Worm (Caenorhabditis elegans) whole organism, L2 larva: ENCODE results near the gene dpy-23.

Source experiments
- C34F6.9 ChIP-seq: fragments of 150-350 bp; optimal IDR thresholded peaks from 2 replicates; lab custom pipeline; 2014; ENCODE audit warnings: missing biosample characterization, missing genetic modification characterization
- F13H6.1 ChIP-seq: sonication (generic microtip); optimal IDR thresholded peaks from 2 replicates; lab custom pipeline; 2016; ENCODE audit warnings: missing genetic modification characterization, missing compliant biosample characterization
- R02D3.7 ChIP-seq: fragments of 150-350 bp; optimal IDR thresholded peaks from 2 replicates; lab custom pipeline; 2014; ENCODE audit warnings: missing biosample characterization, missing genetic modification characterization
- Y55F3AM.14 ChIP-seq: fragments of 200-800 bp; sonication (Bioruptor generic); optimal IDR thresholded peaks from 2 replicates; lab custom pipeline; 2018; ENCODE audit warnings: mild to moderate bottlenecking, missing genetic modification characterization, missing compliant biosample characterization
- ZK546.5 ChIP-seq: sonication (generic microtip); optimal IDR thresholded peaks from 2 replicates; lab custom pipeline; 2017; ENCODE audit warnings: missing biosample characterization, missing genetic modification characterization
- alr-1 ChIP-seq: fragments of 150-350 bp; optimal IDR thresholded peaks from 2 replicates; lab custom pipeline; 2014; ENCODE audit warnings: missing biosample characterization, missing genetic modification characterization
- aly-2 ChIP-seq: fragments of 150-350 bp; optimal IDR thresholded peaks from 2 replicates; lab custom pipeline; 2014; ENCODE audit warnings: missing biosample characterization, missing genetic modification characterization
- ama-1 ChIP-seq: fragments of 150-350 bp; optimal IDR thresholded peaks from 2 replicates; lab custom pipeline; 2018; ENCODE audit warnings: inconsistent platforms
- blmp-1 ChIP-seq: sonication (generic microtip); optimal IDR thresholded peaks from 2 replicates; lab custom pipeline; 2017; ENCODE audit warnings: missing genetic modification characterization, mild to moderate bottlenecking, missing compliant biosample characterization, antibody characterized with exemption, moderate library complexity; ENCODE audit not compliant: insufficient read depth
- ceh-16 ChIP-seq: fragments of 150-350 bp; optimal IDR thresholded peaks from 2 replicates; lab custom pipeline; 2014; ENCODE audit warnings: missing biosample characterization, missing genetic modification characterization
- ceh-82 ChIP-seq: fragments of 150-350 bp; optimal IDR thresholded peaks from 2 replicates; lab custom pipeline; 2014; ENCODE audit warnings: missing biosample characterization, missing genetic modification characterization
- crh-2 ChIP-seq: sonication (generic microtip); optimal IDR thresholded peaks from 2 replicates; lab custom pipeline; 2017; ENCODE audit warnings: missing biosample characterization, missing genetic modification characterization
- dmd-4 ChIP-seq: sonication (generic microtip); optimal IDR thresholded peaks from 2 replicates; lab custom pipeline; 2017; ENCODE audit warnings: missing biosample characterization, missing genetic modification characterization
- egl-27 ChIP-seq: sonication (generic microtip); optimal IDR thresholded peaks from 3 replicates; lab custom pipeline; 2017; ENCODE audit warnings: missing biosample characterization, missing genetic modification reagents, missing genetic modification characterization
- elt-1 ChIP-seq: fragments of 150-350 bp; optimal IDR thresholded peaks from 2 replicates; lab custom pipeline; 2014; ENCODE audit warnings: missing biosample characterization, missing genetic modification characterization
- elt-3 ChIP-seq: sonication (generic microtip); optimal IDR thresholded peaks from 2 replicates; lab custom pipeline; 2017; ENCODE audit warnings: missing biosample characterization, missing genetic modification characterization
- fos-1 ChIP-seq: fragments of 150-350 bp; optimal IDR thresholded peaks from 2 replicates; lab custom pipeline; 2014; ENCODE audit warnings: missing biosample characterization, missing genetic modification characterization
- gmeb-1 ChIP-seq: fragments of 150-350 bp; optimal IDR thresholded peaks from 2 replicates; lab custom pipeline; 2014; ENCODE audit warnings: missing biosample characterization, missing genetic modification characterization
- lin-11 ChIP-seq: fragments of 150-350 bp; sonication (generic microtip); optimal IDR thresholded peaks from 2 replicates; lab custom pipeline; 2014; ENCODE audit warnings: missing biosample characterization, missing genetic modification characterization, inconsistent platforms, mixed read lengths
- lin-13 ChIP-seq: fragments of 150-350 bp; optimal IDR thresholded peaks from 2 replicates; lab custom pipeline; 2014; ENCODE audit warnings: missing biosample characterization, missing genetic modification reagents, missing genetic modification characterization
- lin-39 ChIP-seq: fragments of 150-350 bp; optimal IDR thresholded peaks from 2 replicates; lab custom pipeline; 2014; ENCODE audit warnings: missing biosample characterization, missing genetic modification reagents, missing genetic modification characterization
- lsy-2 ChIP-seq, 2 experiments: fragments of 150-350 bp in 1 of 2; sonication (generic microtip) in 1 of 2; optimal IDR thresholded peaks; 2 replicates each; lab custom pipeline; 2014 to 2017; ENCODE audit warnings: missing biosample characterization in 2 of 2, missing genetic modification characterization in 2 of 2
- mab-5 ChIP-seq: fragments of 150-350 bp; optimal IDR thresholded peaks from 2 replicates; lab custom pipeline; 2014; ENCODE audit warnings: missing biosample characterization, missing genetic modification characterization
- mbf-1 ChIP-seq: sonication (generic microtip); optimal IDR thresholded peaks from 2 replicates; lab custom pipeline; 2017; ENCODE audit warnings: missing biosample characterization, missing genetic modification characterization
- mdl-1 ChIP-seq, 2 experiments: fragments of 150-350 bp in 1 of 2; sonication (generic microtip) in 1 of 2; optimal IDR thresholded peaks; 2 replicates each; lab custom pipeline; 2017; ENCODE audit warnings: missing biosample characterization in 2 of 2, missing genetic modification characterization in 2 of 2
- nhr-10 ChIP-seq: sonication (generic microtip); optimal IDR thresholded peaks from 2 replicates; lab custom pipeline; 2017; ENCODE audit warnings: missing biosample characterization, missing genetic modification characterization
- nhr-11 ChIP-seq: fragments of 150-350 bp; optimal IDR thresholded peaks from 2 replicates; lab custom pipeline; 2014; ENCODE audit warnings: missing biosample characterization, missing genetic modification characterization
- nhr-12 ChIP-seq: fragments of 150-350 bp; optimal IDR thresholded peaks from 2 replicates; lab custom pipeline; 2014; ENCODE audit warnings: missing biosample characterization, missing genetic modification characterization
- nhr-129 ChIP-seq: fragments of 150-350 bp; optimal IDR thresholded peaks from 2 replicates; lab custom pipeline; 2014; ENCODE audit warnings: missing biosample characterization, missing genetic modification characterization
- nhr-21 ChIP-seq: fragments of 150-350 bp; optimal IDR thresholded peaks from 2 replicates; lab custom pipeline; 2014; ENCODE audit warnings: missing biosample characterization, missing genetic modification characterization
- nhr-23 ChIP-seq: fragments of 150-350 bp; optimal IDR thresholded peaks from 2 replicates; lab custom pipeline; 2014; ENCODE audit warnings: missing biosample characterization, missing genetic modification reagents, missing genetic modification characterization
- nhr-237 ChIP-seq: fragments of 150-350 bp; optimal IDR thresholded peaks from 2 replicates; lab custom pipeline; 2014; ENCODE audit warnings: missing biosample characterization, missing genetic modification characterization
- nhr-25 ChIP-seq: fragments of 150-350 bp; sonication (generic microtip); optimal IDR thresholded peaks from 3 replicates; lab custom pipeline; 2014; ENCODE audit warnings: missing biosample characterization, missing genetic modification characterization
- nhr-6 ChIP-seq: fragments of 150-350 bp; optimal IDR thresholded peaks from 2 replicates; lab custom pipeline; 2014; ENCODE audit warnings: missing biosample characterization, missing genetic modification characterization
- nhr-77 ChIP-seq: fragments of 150-350 bp; optimal IDR thresholded peaks from 2 replicates; lab custom pipeline; 2014; ENCODE audit warnings: missing biosample characterization, missing genetic modification characterization
- peb-1 ChIP-seq: fragments of 150-350 bp; optimal IDR thresholded peaks from 2 replicates; lab custom pipeline; 2014; ENCODE audit warnings: missing biosample characterization, missing genetic modification characterization
- sem-4 ChIP-seq: fragments of 150-350 bp; optimal IDR thresholded peaks from 2 replicates; lab custom pipeline; 2014; ENCODE audit warnings: missing biosample characterization, missing genetic modification reagents, missing genetic modification characterization
- skn-1 ChIP-seq: sonication (generic microtip); optimal IDR thresholded peaks from 2 replicates; lab custom pipeline; 2017; ENCODE audit warnings: missing biosample characterization, missing genetic modification characterization
- sma-3 ChIP-seq: sonication (generic microtip); optimal IDR thresholded peaks from 2 replicates; lab custom pipeline; 2016; ENCODE audit warnings: missing genetic modification reagents, missing genetic modification characterization, missing compliant biosample characterization
- sma-9 ChIP-seq, 2 experiments: fragments of 150-350 bp in 1 of 2; sonication (generic microtip) in 1 of 2; optimal IDR thresholded peaks; 2 replicates each; lab custom pipeline; 2014 to 2016; ENCODE audit warnings: missing genetic modification characterization in 2 of 2, mild to moderate bottlenecking in 1 of 2, missing biosample characterization in 1 of 2, missing compliant biosample characterization in 1 of 2, missing genetic modification reagents in 1 of 2, moderate library complexity in 1 of 2
- snpc-4 ChIP-seq: fragments of 150-350 bp; optimal IDR thresholded peaks from 2 replicates; lab custom pipeline; 2014; ENCODE audit warnings: missing biosample characterization, missing genetic modification characterization
- unc-39 ChIP-seq: fragments of 150-350 bp; optimal IDR thresholded peaks from 2 replicates; lab custom pipeline; 2014; ENCODE audit warnings: missing biosample characterization, missing genetic modification characterization
- unc-55 ChIP-seq: fragments of 150-350 bp; sonication (generic microtip); optimal IDR thresholded peaks from 3 replicates; lab custom pipeline; 2014; ENCODE audit warnings: missing biosample characterization, missing genetic modification reagents, missing genetic modification characterization
- unc-62 ChIP-seq: fragments of 150-350 bp; optimal IDR thresholded peaks from 2 replicates; lab custom pipeline; 2014; ENCODE audit warnings: missing biosample characterization, missing genetic modification reagents, missing genetic modification characterization
- zag-1 ChIP-seq: fragments of 150-350 bp; optimal IDR thresholded peaks from 2 replicates; lab custom pipeline; 2014; ENCODE audit warnings: missing biosample characterization, missing genetic modification characterization
- ztf-1 ChIP-seq: fragments of 200-800 bp; sonication (Bioruptor generic); conservative IDR thresholded peaks from 2 replicates; pipeline ENCODE4 v1.3.6; 2022; ENCODE audit warnings: missing genetic modification characterization, missing compliant biosample characterization
- ztf-11 ChIP-seq: sonication (generic microtip); optimal IDR thresholded peaks from 2 replicates; lab custom pipeline; 2017; ENCODE audit warnings: missing biosample characterization, missing genetic modification characterization
- ztf-4 ChIP-seq: fragments of 150-350 bp; optimal IDR thresholded peaks from 2 replicates; lab custom pipeline; 2014; ENCODE audit warnings: missing biosample characterization, missing genetic modification characterization

dpy-23 gene

DNA sequence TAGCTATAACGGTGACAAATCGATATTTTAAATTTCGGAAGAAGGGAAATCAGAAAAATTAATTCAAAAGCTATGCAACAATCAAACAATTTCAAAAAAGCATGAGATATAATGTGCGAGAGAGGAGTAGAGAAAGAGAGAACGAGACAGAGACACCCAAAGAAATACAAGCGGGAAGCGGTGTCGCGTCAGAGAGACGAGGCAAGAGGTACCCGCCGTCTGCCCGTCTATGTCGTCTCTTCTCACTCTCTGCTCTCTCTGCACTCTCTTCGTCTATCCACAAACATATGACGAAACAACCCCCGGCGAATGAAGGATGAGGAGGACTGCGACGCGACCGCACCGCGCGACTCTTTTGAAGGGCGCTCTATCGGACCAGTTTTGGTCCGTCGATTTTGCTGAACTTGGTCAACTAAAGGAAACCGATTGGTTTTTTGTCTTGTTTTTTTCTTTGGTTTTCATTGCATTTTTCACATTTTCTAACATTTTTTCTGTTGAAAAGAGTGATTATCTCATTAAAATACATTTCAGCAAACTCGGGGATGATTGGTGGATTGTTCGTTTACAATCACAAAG is at the start of gene dpy-23:
TSS of gene dpy-23 (plus strand) at position 526 of the 576 bp plus-strand sequence.
- TF ChIP-seq sma-9 (GFP tag; optimal IDR thresholded peaks at IDR 0.05; lab: Kevin White, UChicago), result peak; percentile 97
- TF ChIP-seq sma-9 (tag; optimal IDR thresholded peaks at IDR 0.05; lab: Kevin White, UChicago), result no peak
- no peak for TF ChIP-seq dmd-4 (tag; lab: Kevin White, UChicago)
- peak; percentile 95 for TF ChIP-seq zag-1 (tag; lab: Kevin White, UChicago)
- peak; percentile 93 for TF ChIP-seq nhr-25
- TF ChIP-seq C34F6.9 (tag; lab: Kevin White, UChicago), result peak; percentile 97
- TF ChIP-seq unc-39 (tag; lab: Kevin White, UChicago), result no peak
- peak; percentile 82 for TF ChIP-seq unc-62
- TF ChIP-seq nhr-237 (tag; lab: Kevin White, UChicago), result peak; percentile 57
- TF ChIP-seq mdl-1 (tag; optimal IDR thresholded peaks at IDR 0.05; lab: Kevin White, UChicago), result peak; percentile 46 to 85
- TF ChIP-seq Y55F3AM.14, result peak; percentile 89
- peak; percentile 46 for TF ChIP-seq ZK546.5
- peak; percentile 98 for TF ChIP-seq F13H6.1 (tag; lab: Kevin White, UChicago)
- no peak for TF ChIP-seq elt-3 (tag; lab: Kevin White, UChicago)
- TF ChIP-seq nhr-6 (tag; lab: Kevin White, UChicago), result peak; percentile 88
- peak; percentile 86 for TF ChIP-seq nhr-21 (tag; lab: Kevin White, UChicago)
- TF ChIP-seq lin-39 (tag; lab: Kevin White, UChicago), result no peak
- peak; percentile 75 to 91 for TF ChIP-seq lsy-2 (tag; optimal IDR thresholded peaks at IDR 0.05; lab: Kevin White, UChicago)
- TF ChIP-seq nhr-10 (tag; lab: Kevin White, UChicago), result peak; percentile 43
- TF ChIP-seq aly-2 (tag; lab: Kevin White, UChicago), result no peak
- TF ChIP-seq peb-1 (tag; lab: Kevin White, UChicago), result no peak
- TF ChIP-seq egl-27 (tag; lab: Kevin White, UChicago), result peak; percentile 83
- TF ChIP-seq elt-1 (tag; lab: Kevin White, UChicago), result no peak
- TF ChIP-seq R02D3.7 (tag; lab: Kevin White, UChicago), result no peak
- no peak for TF ChIP-seq ztf-1 (GFP tag; lab: Robert Waterston, UW)
- TF ChIP-seq nhr-129 (tag; lab: Kevin White, UChicago), result peak; percentile 97
- TF ChIP-seq mab-5 (tag; lab: Kevin White, UChicago), result peak; percentile 90
- peak; percentile 91 for TF ChIP-seq sma-3 (GFP tag; lab: Kevin White, UChicago)
- TF ChIP-seq sem-4 (tag; lab: Kevin White, UChicago), result peak; percentile 93
- TF ChIP-seq ceh-16 (tag; lab: Kevin White, UChicago), result peak; percentile 84
- no peak for TF ChIP-seq ztf-11
- peak; percentile 92 for TF ChIP-seq ztf-4 (tag; lab: Kevin White, UChicago)
- TF ChIP-seq nhr-23, result no peak
- peak; percentile 49 for TF ChIP-seq nhr-77 (tag; lab: Kevin White, UChicago)
- no peak for TF ChIP-seq skn-1 (tag; lab: Kevin White, UChicago)
- TF ChIP-seq ceh-82 (tag; lab: Kevin White, UChicago), result peak; percentile 89
- TF ChIP-seq snpc-4, result peak; percentile 32
- peak; percentile 96 for TF ChIP-seq crh-2 (tag; lab: Kevin White, UChicago)
- no peak for TF ChIP-seq alr-1 (tag; lab: Kevin White, UChicago)
- no peak for TF ChIP-seq nhr-11
- TF ChIP-seq ama-1 (lab: Kevin White, UChicago), result no peak
- TF ChIP-seq lin-13 (GFP tag; lab: Kevin White, UChicago), result peak; percentile 93
- TF ChIP-seq fos-1, result peak; percentile 91
- TF ChIP-seq lin-11 (tag; lab: Kevin White, UChicago), result peak; percentile 96
- no peak for TF ChIP-seq nhr-12 (tag; lab: Kevin White, UChicago)
- no peak for TF ChIP-seq mbf-1 (tag; lab: Kevin White, UChicago)
- peak; percentile 69 for TF ChIP-seq gmeb-1 (tag; lab: Kevin White, UChicago)
- TF ChIP-seq blmp-1, result peak; percentile 85
- peak; percentile 97 for TF ChIP-seq unc-55 (GFP tag; lab: Kevin White, UChicago)
